Worm (Caenorhabditis elegans) whole organism, young adult: Measurements from ENCODE around the gene C09G12.5.
A peak's percentile ranks its signal among the peaks of the same experiment; 100 is the strongest.

Experiments
- B0336.3 ChIP-seq: fragments of 200-800 bp; sonication (Bioruptor generic); IDR thresholded peaks from 2 replicates; pipeline ENCODE4 v1.3.6; 2022; ENCODE audit warnings: missing genetic modification characterization, missing compliant biosample characterization
- C17E4.6 ChIP-seq: fragments of 200-800 bp; sonication (Bioruptor generic); IDR thresholded peaks from 2 replicates; pipeline ENCODE4 v1.3.6; 2022; ENCODE audit warnings: missing genetic modification reagents, missing genetic modification characterization, missing compliant biosample characterization
- F39B2.1 ChIP-seq: fragments of 200-800 bp; sonication (Bioruptor generic); IDR thresholded peaks from 2 replicates; pipeline ENCODE4 v1.3.6; 2022; ENCODE audit warnings: missing genetic modification reagents, missing genetic modification characterization, missing compliant biosample characterization
- F57A8.1 ChIP-seq: fragments of 200-800 bp; sonication (Bioruptor generic); optimal IDR thresholded peaks from 2 replicates; lab custom pipeline; 2018; ENCODE audit warnings: mild to moderate bottlenecking, missing genetic modification characterization, moderate library complexity, missing compliant biosample characterization
- F57C9.4 ChIP-seq: sonication (generic microtip); optimal IDR thresholded peaks from 2 replicates; lab custom pipeline; 2017; ENCODE audit warnings: mild to moderate bottlenecking, missing genetic modification characterization, missing compliant biosample characterization
- K12H6.12 ChIP-seq: fragments of 200-800 bp; sonication (Bioruptor generic); optimal IDR thresholded peaks from 2 replicates; lab custom pipeline; 2018; ENCODE audit warnings: mild to moderate bottlenecking, missing genetic modification characterization, missing compliant biosample characterization
- Y53F4B.3 ChIP-seq: fragments of 200-800 bp; sonication (Bioruptor generic); IDR thresholded peaks from 2 replicates; pipeline ENCODE4 v1.3.6; 2022; ENCODE audit warnings: missing genetic modification reagents, missing genetic modification characterization, missing compliant biosample characterization
- bed-1 ChIP-seq: fragments of 200-800 bp; sonication (Bioruptor generic); IDR thresholded peaks from 2 replicates; pipeline ENCODE4 v1.3.6; 2022; ENCODE audit warnings: missing genetic modification reagents, missing genetic modification characterization, missing compliant biosample characterization
- bed-2 ChIP-seq: fragments of 200-800 bp; sonication (Bioruptor generic); IDR thresholded peaks from 2 replicates; pipeline ENCODE4 v1.3.6; 2022; ENCODE audit warnings: missing genetic modification reagents, missing genetic modification characterization, missing compliant biosample characterization
- cebp-1 ChIP-seq, 2 experiments: fragments of 200-800 bp in 1 of 2; sonication (Bioruptor generic) in 1 of 2; sonication (generic microtip) in 1 of 2; IDR thresholded peaks in 1 of 2; optimal IDR thresholded peaks in 1 of 2; 2 replicates each; pipeline versions ENCODE4 v1.3.6 to Lab custom; 2017 to 2022; ENCODE audit warnings: missing compliant biosample characterization in 2 of 2, missing genetic modification characterization in 2 of 2, mild to moderate bottlenecking in 1 of 2, missing genetic modification reagents in 1 of 2, moderate library complexity in 1 of 2
- ceh-27 ChIP-seq: fragments of 200-800 bp; sonication (Bioruptor generic); optimal IDR thresholded peaks from 2 replicates; lab custom pipeline; 2018; ENCODE audit warnings: mild to moderate bottlenecking, missing genetic modification characterization, moderate library complexity, missing compliant biosample characterization
- ceh-58 ChIP-seq: fragments of 200-800 bp; sonication (Bioruptor generic); IDR thresholded peaks from 2 replicates; pipeline ENCODE4 v1.3.6; 2022; ENCODE audit warnings: missing genetic modification characterization, missing compliant biosample characterization
- chd-7 ChIP-seq: sonication (generic microtip); optimal IDR thresholded peaks from 2 replicates; lab custom pipeline; 2016; ENCODE audit warnings: mild to moderate bottlenecking, missing genetic modification characterization, moderate library complexity, missing compliant biosample characterization
- egl-18 ChIP-seq: fragments of 200-800 bp; sonication (Bioruptor generic); IDR thresholded peaks from 2 replicates; pipeline ENCODE4 v1.3.6; 2022; ENCODE audit warnings: missing genetic modification reagents, missing genetic modification characterization, missing compliant biosample characterization
- egl-44 ChIP-seq: fragments of 200-800 bp; sonication (Bioruptor generic); IDR thresholded peaks from 2 replicates; pipeline ENCODE4 v1.3.6; 2022; ENCODE audit warnings: missing genetic modification reagents, missing genetic modification characterization, missing compliant biosample characterization
- fkh-3 ChIP-seq: sonication (generic microtip); optimal IDR thresholded peaks from 2 replicates; lab custom pipeline; 2016; ENCODE audit warnings: mild to moderate bottlenecking, missing genetic modification characterization, missing compliant biosample characterization
- gei-17 ChIP-seq: fragments of 200-800 bp; sonication (Bioruptor generic); optimal IDR thresholded peaks from 2 replicates; lab custom pipeline; 2018; ENCODE audit warnings: mild to moderate bottlenecking, missing genetic modification characterization, missing compliant biosample characterization
- hmg-1.2 ChIP-seq: fragments of 200-800 bp; sonication (Bioruptor generic); IDR thresholded peaks from 2 replicates; pipeline ENCODE4 v1.3.6; 2022; ENCODE audit warnings: missing genetic modification reagents, missing genetic modification characterization, missing compliant biosample characterization
- hsf-1 ChIP-seq: fragments of 200-800 bp; sonication (Bioruptor generic); IDR thresholded peaks from 2 replicates; pipeline ENCODE4 v1.3.6; 2022; ENCODE audit warnings: missing genetic modification reagents, missing genetic modification characterization, missing compliant biosample characterization
- lin-35 ChIP-seq, 3 experiments: fragments of 150-350 bp in 2 of 3; sonication (generic microtip) in 1 of 3; optimal IDR thresholded peaks; 2 replicates each; lab custom pipeline; 2014 to 2018; ENCODE audit warnings: missing biosample characterization in 3 of 3, missing genetic modification characterization in 3 of 3, missing genetic modification reagents in 3 of 3
- lin-54 ChIP-seq: fragments of 200-800 bp; sonication (Bioruptor generic); optimal IDR thresholded peaks from 2 replicates; lab custom pipeline; 2018; ENCODE audit warnings: mild to moderate bottlenecking, missing genetic modification characterization, missing compliant biosample characterization
- lsl-1 ChIP-seq: fragments of 200-800 bp; sonication (Bioruptor generic); optimal IDR thresholded peaks from 2 replicates; lab custom pipeline; 2018; ENCODE audit warnings: mild to moderate bottlenecking, missing genetic modification characterization, moderate library complexity, missing compliant biosample characterization
- lsy-27 ChIP-seq: sonication (generic microtip); optimal IDR thresholded peaks from 2 replicates; lab custom pipeline; 2017; ENCODE audit warnings: missing genetic modification characterization, mild to moderate bottlenecking, missing compliant biosample characterization, antibody characterized with exemption, missing genotype, borderline replicate concordance; ENCODE audit not compliant: insufficient read depth
- madf-6 ChIP-seq: fragments of 200-800 bp; sonication (Bioruptor generic); IDR thresholded peaks from 2 replicates; pipeline ENCODE4 v1.3.6; 2022; ENCODE audit warnings: missing genetic modification reagents, missing genetic modification characterization, missing compliant biosample characterization
- madf-8 ChIP-seq: fragments of 200-800 bp; sonication (Bioruptor generic); conservative IDR thresholded peaks from 2 replicates; pipeline ENCODE4 v1.3.6; 2022; ENCODE audit warnings: missing genetic modification reagents, missing genetic modification characterization, missing compliant biosample characterization
- mcd-1 ChIP-seq: fragments of 200-800 bp; sonication (Bioruptor generic); IDR thresholded peaks from 2 replicates; pipeline ENCODE4 v1.3.6; 2022; ENCODE audit warnings: missing genetic modification reagents, missing genetic modification characterization, missing compliant biosample characterization
- nhr-90 ChIP-seq: sonication (generic microtip); optimal IDR thresholded peaks from 2 replicates; lab custom pipeline; 2016; ENCODE audit warnings: missing genotype, mild to moderate bottlenecking, missing genetic modification characterization, missing compliant biosample characterization
- pbrm-1 ChIP-seq: fragments of 200-800 bp; sonication (Bioruptor generic); IDR thresholded peaks from 2 replicates; pipeline ENCODE4 v1.3.6; 2022; ENCODE audit warnings: missing genetic modification reagents, missing genetic modification characterization, missing compliant biosample characterization
- rcor-1 ChIP-seq: fragments of 200-800 bp; sonication (Bioruptor generic); IDR thresholded peaks from 2 replicates; pipeline ENCODE4 v1.3.6; 2022; ENCODE audit warnings: missing genetic modification reagents, missing genetic modification characterization, missing compliant biosample characterization
- rpc-1 ChIP-seq, 2 experiments: fragments of 150-350 bp in 1 of 2; sonication (generic microtip) in 1 of 2; optimal IDR thresholded peaks; 2 replicates each; lab custom pipeline; 2014 to 2018; ENCODE audit warnings: missing biosample characterization in 1 of 2, missing genetic modification characterization in 1 of 2, missing genetic modification reagents in 1 of 2, missing genotype in 1 of 2
- sdz-38 ChIP-seq: sonication (generic microtip); optimal IDR thresholded peaks from 2 replicates; lab custom pipeline; 2016; ENCODE audit warnings: missing genotype, missing genetic modification characterization, missing compliant biosample characterization
- snpc-3.4 ChIP-seq: sonication (generic microtip); optimal IDR thresholded peaks from 2 replicates; lab custom pipeline; 2017; ENCODE audit warnings: missing genetic modification characterization, mild to moderate bottlenecking, missing compliant biosample characterization, antibody characterized with exemption, moderate library complexity, missing genotype, missing genetic modification reagents
- tbp1 ChIP-seq: fragments of 200-800 bp; sonication (Bioruptor generic); optimal IDR thresholded peaks from 2 replicates; lab custom pipeline; 2018; ENCODE audit warnings: mild to moderate bottlenecking, missing genetic modification characterization, missing compliant biosample characterization
- tbx-9 ChIP-seq: sonication (generic microtip); optimal IDR thresholded peaks from 2 replicates; lab custom pipeline; 2016; ENCODE audit warnings: borderline replicate concordance, missing genetic modification characterization, inconsistent platforms, missing compliant biosample characterization
- unc-130 ChIP-seq: sonication (generic microtip); optimal IDR thresholded peaks from 2 replicates; lab custom pipeline; 2016; ENCODE audit warnings: missing genetic modification reagents, missing genetic modification characterization, missing compliant biosample characterization
- xnd-1 ChIP-seq: sonication (generic microtip); optimal IDR thresholded peaks from 2 replicates; lab custom pipeline; 2016; ENCODE audit warnings: missing genotype, missing genetic modification reagents, missing genetic modification characterization, missing compliant biosample characterization
- zfh-2 ChIP-seq: fragments of 200-800 bp; sonication (Bioruptor generic); conservative IDR thresholded peaks from 2 replicates; pipeline ENCODE4 v1.3.6; 2022; ENCODE audit warnings: missing genetic modification reagents, missing genetic modification characterization, missing compliant biosample characterization
- zim-3 ChIP-seq: sonication (generic microtip); optimal IDR thresholded peaks from 2 replicates; lab custom pipeline; 2017; ENCODE audit warnings: mild to moderate bottlenecking, missing genetic modification characterization, moderate library complexity, missing compliant biosample characterization
- ztf-6 ChIP-seq: fragments of 200-800 bp; sonication (Bioruptor generic); IDR thresholded peaks from 2 replicates; pipeline ENCODE4 v1.3.6; 2022; ENCODE audit warnings: missing genetic modification reagents, missing genetic modification characterization, missing compliant biosample characterization

Gene C09G12.5

DNA sequence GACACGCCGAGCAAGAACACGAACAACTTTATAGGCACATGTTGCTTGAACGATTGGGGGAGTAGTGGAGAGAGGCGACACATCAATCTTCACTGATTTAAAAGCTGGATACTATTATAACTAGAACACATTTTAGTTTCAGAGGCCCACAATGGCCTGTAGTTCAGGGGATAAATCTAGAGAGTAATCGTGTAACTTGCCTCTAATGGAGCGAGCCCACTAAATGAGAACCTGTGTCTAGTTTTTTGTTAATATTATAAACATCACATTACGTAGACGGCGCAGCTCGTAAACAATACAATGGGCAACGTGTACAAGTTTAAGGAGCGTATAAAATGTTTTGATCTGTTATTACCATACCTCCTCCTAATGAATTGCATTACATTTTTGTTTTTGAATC, 34.5 kb upstream of the C09G12.5 start, which contains the start of gene F58E2.5:
F58E2.5 (plus strand) TSS at position 301 of the 400 bp plus-strand sequence.
- TF ChIP-seq lsl-1, result no peak
- no peak for TF ChIP-seq rpc-1 (optimal IDR thresholded peaks at IDR 0.05; lab: Kevin White, UChicago)
- no peak for TF ChIP-seq rpc-1 (tag; optimal IDR thresholded peaks at IDR 0.05; lab: Kevin White, UChicago)
- TF ChIP-seq bed-1 (GFP tag; lab: Robert Waterston, UW), result no peak
- TF ChIP-seq sdz-38, result no peak
- TF ChIP-seq K12H6.12, result no peak
- no peak for TF ChIP-seq fkh-3 (tag; lab: Kevin White, UChicago)
- TF ChIP-seq xnd-1 (tag; lab: Kevin White, UChicago), result no peak

DNA sequence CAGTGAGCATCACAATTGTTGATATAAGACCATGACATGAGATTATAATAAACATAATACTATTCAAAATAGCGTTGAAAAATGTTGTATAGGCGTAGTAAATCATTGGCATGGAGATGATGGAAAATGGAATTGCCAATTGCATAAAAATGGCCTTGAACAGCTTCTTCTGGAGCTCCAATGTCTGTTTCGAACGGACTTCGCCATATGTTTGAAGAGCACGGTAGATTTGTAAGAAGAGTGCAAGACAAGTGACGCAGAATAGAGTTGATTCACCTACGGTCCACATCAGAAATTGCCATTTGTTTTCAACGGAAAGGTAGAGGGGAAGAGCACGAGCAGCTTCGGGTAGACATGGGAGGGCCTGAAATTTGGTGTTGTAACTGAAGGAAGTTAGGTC, 31.8 kb upstream of the C09G12.5 start:
- no peak for TF ChIP-seq rcor-1 (GFP tag; lab: Robert Waterston, UW)
- TF ChIP-seq unc-130, result no peak
- TF ChIP-seq sdz-38, result no peak
- TF ChIP-seq chd-7 (tag; lab: Kevin White, UChicago), result no peak

DNA sequence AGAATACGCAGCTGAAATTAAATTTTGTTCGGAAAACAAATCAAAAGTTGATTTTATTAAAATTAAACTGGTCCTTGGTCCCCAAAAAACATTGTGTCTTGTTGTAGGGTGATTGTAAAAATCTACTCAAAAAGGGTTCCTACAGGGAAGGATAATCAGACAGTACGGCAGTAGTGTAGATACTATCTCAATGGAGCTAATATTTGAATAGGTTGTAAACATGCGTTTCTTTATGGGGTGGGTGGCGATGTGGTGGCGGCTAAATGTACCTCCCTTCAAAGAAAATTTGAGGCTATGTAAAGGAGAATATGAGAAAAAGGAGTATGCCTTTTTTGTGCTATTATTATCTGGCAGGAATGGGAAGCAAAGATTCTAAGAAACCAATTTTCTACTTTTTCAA, 26.6 kb upstream of the C09G12.5 start:
- no peak for TF ChIP-seq madf-8 (GFP tag; lab: Robert Waterston, UW)
- TF ChIP-seq pbrm-1 (GFP tag; lab: Robert Waterston, UW), result no peak
- TF ChIP-seq C17E4.6, result no peak

DNA sequence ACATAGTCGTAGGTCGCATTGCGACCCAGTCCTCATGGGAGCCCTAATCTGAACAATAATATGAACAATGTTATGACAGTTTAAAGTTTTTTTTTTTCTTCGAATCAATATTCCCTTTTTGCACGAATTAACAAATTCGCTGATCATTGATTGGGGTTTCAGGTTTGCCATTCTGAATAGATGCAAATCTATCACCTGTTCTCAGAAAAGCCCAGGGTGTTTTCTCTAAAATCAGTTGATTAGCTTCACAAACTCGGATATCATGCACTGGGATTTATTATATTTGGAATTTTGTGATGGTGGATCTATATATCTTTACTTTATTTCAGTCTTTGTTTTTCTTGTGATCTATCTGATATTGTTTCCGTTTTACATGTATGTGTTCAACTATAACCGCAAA, 25.8 kb upstream of the C09G12.5 start, which contains the start of gene srz-23:
srz-23 (plus strand) TSS at position 263 of the 400 bp plus-strand sequence.
- TF ChIP-seq snpc-3.4 (no peak), zim-3 (tag; lab: Kevin White, UChicago) (no peak), Y53F4B.3 (GFP tag; lab: Robert Waterston, UW) (no peak), egl-18 (no peak), gei-17 (GFP tag; lab: Kevin White, UChicago) (no peak), lin-54 (no peak), tbx-9 (tag; lab: Kevin White, UChicago) (no peak), tbp1 (GFP tag; lab: Kevin White, UChicago) (no peak), madf-8 (GFP tag; lab: Robert Waterston, UW) (no peak), hmg-1.2 (GFP tag; lab: Robert Waterston, UW) (no peak)
- TF ChIP-seq, all 124 proteins: peak for 0

DNA sequence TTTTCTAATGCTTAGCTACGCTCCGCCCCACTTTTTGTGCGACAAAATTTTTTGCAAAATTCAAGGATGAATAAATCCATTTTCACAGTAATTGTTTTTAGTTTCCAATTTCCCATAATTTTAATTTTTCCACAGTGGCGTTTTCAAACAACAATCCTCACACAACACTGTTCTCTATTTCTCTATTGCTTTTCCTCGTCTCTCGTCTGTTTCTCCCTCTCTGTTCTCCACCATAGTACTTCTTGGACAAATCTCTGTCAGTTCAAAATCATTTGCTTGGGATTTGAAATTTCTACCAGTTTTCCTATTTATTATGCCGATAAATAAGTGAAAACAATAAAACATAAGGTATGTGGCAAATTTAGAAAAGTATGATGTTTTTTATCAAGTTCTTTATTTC, 15.9 kb upstream of the C09G12.5 start, which contains the start of gene F58E2.4:
F58E2.4 (plus strand) TSS at position 134 of the 400 bp plus-strand sequence.
- TF ChIP-seq F39B2.1 (no peak), hmg-1.2 (GFP tag; lab: Robert Waterston, UW) (peak; percentile 67; the same call in 1 of the 2 replicates)

ce11 chrIV:3467128-3467527, 12.0 kb upstream of the C09G12.5 start, which contains the start of gene F58E2.3:
TSS of gene F58E2.3 (plus strand) at chrIV:3467428.
- no peak for TF ChIP-seq lsy-27 (tag; lab: Kevin White, UChicago)
- TF ChIP-seq F57C9.4 (tag; lab: Kevin White, UChicago), result no peak
- no peak for TF ChIP-seq F57A8.1 (GFP tag; lab: Kevin White, UChicago)
- no peak for TF ChIP-seq zfh-2 (GFP tag; lab: Robert Waterston, UW)
- TF ChIP-seq hsf-1 (GFP tag; lab: Robert Waterston, UW), result no peak
- TF ChIP-seq lin-35 (GFP tag; optimal IDR thresholded peaks at IDR 0.05; lab: Kevin White, UChicago), result no peak
- TF ChIP-seq mcd-1 (GFP tag; lab: Robert Waterston, UW), result no peak
- TF ChIP-seq tbx-9 (tag; lab: Kevin White, UChicago), result no peak
- TF ChIP-seq cebp-1 (GFP tag; IDR thresholded peaks at IDR 0.05; lab: Robert Waterston, UW), result no peak
- TF ChIP-seq cebp-1 (tag; optimal IDR thresholded peaks at IDR 0.05; lab: Kevin White, UChicago), result no peak
- TF ChIP-seq egl-44 (GFP tag; lab: Robert Waterston, UW), result no peak
- no peak for TF ChIP-seq bed-2 (GFP tag; lab: Robert Waterston, UW)
- no peak for TF ChIP-seq ceh-58 (GFP tag; lab: Robert Waterston, UW)
- TF ChIP-seq ztf-6 (GFP tag; lab: Robert Waterston, UW), result no peak
- TF ChIP-seq madf-6 (GFP tag; lab: Robert Waterston, UW), result no peak
- no peak for TF ChIP-seq B0336.3
- TF ChIP-seq nhr-90 (tag; lab: Kevin White, UChicago), result no peak
- TF ChIP-seq ceh-27, result no peak
- no peak for TF ChIP-seq rpc-1 (optimal IDR thresholded peaks at IDR 0.05; lab: Kevin White, UChicago)
- TF ChIP-seq rpc-1 (tag; optimal IDR thresholded peaks at IDR 0.05; lab: Kevin White, UChicago), result no peak
